Fruit fly (Drosophila melanogaster) whole organism, embryonic: ENCODE results near the gene fal.

Source experiments
- Abd-B ChIP-seq: fragments of 200-800 bp; sonication (Bioruptor generic); optimal IDR thresholded peaks from 2 replicates; lab custom pipeline; 2018; ENCODE audit warnings: missing biosample characterization, mild to moderate bottlenecking, missing genetic modification characterization, moderate library complexity
- BtbVII ChIP-seq: fragments of 200-800 bp; sonication (Bioruptor generic); optimal IDR thresholded peaks from 3 replicates; lab custom pipeline; 2017; ENCODE audit warnings: missing biosample characterization, mild to moderate bottlenecking, missing genetic modification characterization
- CG11093 ChIP-seq: fragments of 200-800 bp; sonication (Bioruptor generic); IDR thresholded peaks from 3 replicates; pipeline ENCODE4 v1.3.6; 2022; ENCODE audit warnings: missing biosample characterization, missing genetic modification characterization
- CG12219 ChIP-seq: fragments of 200-800 bp; sonication (Bioruptor generic); optimal IDR thresholded peaks from 3 replicates; lab custom pipeline; 2018; ENCODE audit warnings: missing biosample characterization, mild to moderate bottlenecking, missing genetic modification characterization
- CG13775 ChIP-seq: fragments of 200-800 bp; sonication (Bioruptor generic); optimal IDR thresholded peaks from 3 replicates; lab custom pipeline; 2017; ENCODE audit warnings: missing biosample characterization, mild to moderate bottlenecking, missing genetic modification characterization
- CG1603 ChIP-seq: fragments of 200-800 bp; sonication (Bioruptor generic); optimal IDR thresholded peaks from 2 replicates; lab custom pipeline; 2019; ENCODE audit warnings: missing biosample characterization, mild to moderate bottlenecking, missing genetic modification characterization, moderate library complexity
- CG17361 ChIP-seq: fragments of 200-800 bp; sonication (Bioruptor generic); IDR thresholded peaks from 3 replicates; pipeline ENCODE4 v1.3.6; 2022; ENCODE audit warnings: missing biosample characterization, missing genetic modification characterization
- CG2678 ChIP-seq: fragments of 200-800 bp; sonication (Bioruptor generic); optimal IDR thresholded peaks from 3 replicates; lab custom pipeline; 2019; ENCODE audit warnings: missing biosample characterization, mild to moderate bottlenecking, missing genetic modification characterization, moderate library complexity
- CG2712 ChIP-seq: fragments of 200-800 bp; optimal IDR thresholded peaks from 3 replicates; lab custom pipeline; 2019; ENCODE audit warnings: missing biosample characterization, mild to moderate bottlenecking, missing genetic modification characterization, moderate library complexity
- CG31224 ChIP-seq: fragments of 200-800 bp; sonication (Bioruptor generic); IDR thresholded peaks from 2 replicates; pipeline ENCODE4 v1.3.6; 2022; ENCODE audit warnings: missing biosample characterization, missing genetic modification characterization
- CG32772 ChIP-seq: fragments of 200-800 bp; sonication (Bioruptor generic); IDR thresholded peaks from 2 replicates; pipeline ENCODE4 v1.3.6; 2022; ENCODE audit warnings: missing biosample characterization, missing genetic modification characterization
- CG33213 ChIP-seq: fragments of 200-800 bp; sonication (Bioruptor generic); optimal IDR thresholded peaks from 3 replicates; lab custom pipeline; 2016; ENCODE audit warnings: missing biosample characterization, missing genetic modification characterization
- CG33557 ChIP-seq: fragments of 200-800 bp; sonication (Bioruptor generic); optimal IDR thresholded peaks from 2 replicates; lab custom pipeline; 2019; ENCODE audit warnings: missing biosample characterization, mild to moderate bottlenecking, missing genetic modification characterization, moderate library complexity
- CG3995 ChIP-seq: fragments of 200-800 bp; sonication (Bioruptor generic); optimal IDR thresholded peaks from 3 replicates; lab custom pipeline; 2016; ENCODE audit warnings: missing biosample characterization, missing genetic modification characterization
- CG4424 ChIP-seq: fragments of 200-800 bp; sonication (Bioruptor generic); optimal IDR thresholded peaks from 3 replicates; lab custom pipeline; 2016; ENCODE audit warnings: missing biosample characterization, missing genetic modification characterization
- CG5245 ChIP-seq: fragments of 200-800 bp; sonication (Bioruptor generic); optimal IDR thresholded peaks from 3 replicates; lab custom pipeline; 2016; ENCODE audit warnings: missing biosample characterization, missing genetic modification characterization
- CG6175 ChIP-seq: fragments of 200-800 bp; sonication (Bioruptor generic); IDR thresholded peaks from 3 replicates; pipeline ENCODE4 v1.3.6; 2022; ENCODE audit warnings: missing biosample characterization, missing genetic modification characterization
- CG6683 ChIP-seq: fragments of 200-800 bp; sonication (Bioruptor generic); optimal IDR thresholded peaks from 2 replicates; lab custom pipeline; 2017; ENCODE audit warnings: missing biosample characterization, mild to moderate bottlenecking, missing genetic modification characterization, missing genetic modification reagents
- CG7372 ChIP-seq: fragments of 200-800 bp; sonication (Bioruptor generic); IDR thresholded peaks from 2 replicates; pipeline ENCODE4 v1.3.6; 2022; ENCODE audit warnings: missing biosample characterization, missing genetic modification characterization
- CG8478 ChIP-seq: fragments of >200 bp; optimal IDR thresholded peaks from 2 replicates; lab custom pipeline; 2018
- CG9437 ChIP-seq: fragments of 200-800 bp; sonication (Bioruptor generic); optimal IDR thresholded peaks from 2 replicates; lab custom pipeline; 2018; ENCODE audit warnings: missing biosample characterization, mild to moderate bottlenecking, missing genetic modification characterization
- Chrac-16 ChIP-seq: fragments of 200-800 bp; sonication (Bioruptor generic); optimal IDR thresholded peaks from 3 replicates; lab custom pipeline; 2016; ENCODE audit warnings: missing biosample characterization, missing genetic modification characterization
- D19B ChIP-seq: fragments of 200-800 bp; sonication (Bioruptor generic); optimal IDR thresholded peaks from 2 replicates; lab custom pipeline; 2017; ENCODE audit warnings: missing biosample characterization, mild to moderate bottlenecking, missing genetic modification characterization
- Dek ChIP-seq: fragments of 200-800 bp; sonication (Bioruptor generic); optimal IDR thresholded peaks from 3 replicates; lab custom pipeline; 2019; ENCODE audit warnings: missing biosample characterization, mild to moderate bottlenecking, missing genetic modification characterization, moderate library complexity
- Dip2 ChIP-seq: fragments of 200-800 bp; sonication (Bioruptor generic); IDR thresholded peaks from 2 replicates; pipeline ENCODE4 v1.3.6; 2022; ENCODE audit warnings: missing biosample characterization, missing genetic modification characterization
- Doc3 ChIP-seq: fragments of 200-800 bp; sonication (Bioruptor generic); IDR thresholded peaks from 3 replicates; pipeline ENCODE4 v1.3.6; 2022; ENCODE audit warnings: missing biosample characterization, missing genetic modification characterization; ENCODE audit not compliant: partially characterized antibody
- E2f1 ChIP-seq: fragments of 200-800 bp; sonication (Bioruptor generic); IDR thresholded peaks from 2 replicates; pipeline ENCODE4 v1.3.6; 2022; ENCODE audit warnings: missing biosample characterization, missing genetic modification characterization
- Lpt ChIP-seq: fragments of >200 bp; optimal IDR thresholded peaks from 2 replicates; lab custom pipeline; 2018; ENCODE audit warnings: missing biosample characterization, missing genetic modification characterization
- Mad ChIP-seq: fragments of 200-800 bp; sonication (Bioruptor generic); optimal IDR thresholded peaks from 2 replicates; lab custom pipeline; 2016; ENCODE audit warnings: missing biosample characterization, missing genetic modification characterization
- Ravus ChIP-seq: fragments of 200-800 bp; sonication (Bioruptor generic); IDR thresholded peaks from 2 replicates; pipeline ENCODE4 v1.3.6; 2022; ENCODE audit warnings: missing biosample characterization, missing genetic modification characterization
- Rx ChIP-seq: fragments of 200-800 bp; sonication (Bioruptor generic); IDR thresholded peaks from 2 replicates; pipeline ENCODE4 v1.3.6; 2022; ENCODE audit warnings: missing biosample characterization, missing genetic modification characterization
- Trl ChIP-seq, 3 experiments: fragments of >200 bp in 2 of 3; fragments of 200-800 bp in 1 of 3; sonication (Bioruptor generic) in 1 of 3; optimal IDR thresholded peaks; 2 replicates in 1 of 3; 3 replicates in 2 of 3; lab custom pipeline; 2016 to 2017; ENCODE audit warnings: missing biosample characterization in 1 of 3, missing genetic modification characterization in 1 of 3
- ab ChIP-seq: fragments of 200-800 bp; sonication (Bioruptor generic); optimal IDR thresholded peaks from 2 replicates; lab custom pipeline; 2016; ENCODE audit warnings: missing biosample characterization, missing genetic modification characterization
- crc ChIP-seq: fragments of 200-800 bp; sonication (Bioruptor generic); optimal IDR thresholded peaks from 2 replicates; lab custom pipeline; 2016; ENCODE audit warnings: missing biosample characterization, missing genetic modification characterization
- dati ChIP-seq: fragments of 200-800 bp; sonication (Bioruptor generic); IDR thresholded peaks from 2 replicates; pipeline ENCODE4 v1.3.6; 2022; ENCODE audit warnings: missing biosample characterization, missing genetic modification characterization
- dmrt99B ChIP-seq: fragments of 200-800 bp; sonication (Bioruptor generic); optimal IDR thresholded peaks from 2 replicates; lab custom pipeline; 2018; ENCODE audit warnings: missing biosample characterization, mild to moderate bottlenecking, missing genetic modification characterization, moderate library complexity
- gsb ChIP-seq: fragments of 200-800 bp; sonication (Bioruptor generic); IDR thresholded peaks from 2 replicates; pipeline ENCODE4 v1.3.6; 2022; ENCODE audit warnings: missing biosample characterization, missing genetic modification characterization
- hth ChIP-seq: fragments of >200 bp; optimal IDR thresholded peaks from 2 replicates; lab custom pipeline; 2017; ENCODE audit warnings: inconsistent platforms
- jing ChIP-seq: fragments of 200-800 bp; sonication (Bioruptor generic); optimal IDR thresholded peaks from 2 replicates; lab custom pipeline; 2018; ENCODE audit warnings: missing biosample characterization, mild to moderate bottlenecking, missing genetic modification characterization
- kay ChIP-seq: fragments of 200-800 bp; sonication (Bioruptor generic); optimal IDR thresholded peaks from 2 replicates; lab custom pipeline; 2016; ENCODE audit warnings: missing biosample characterization, missing genetic modification characterization
- lab ChIP-seq: fragments of 200-800 bp; sonication (Bioruptor generic); optimal IDR thresholded peaks from 3 replicates; lab custom pipeline; 2017; ENCODE audit warnings: missing biosample characterization, missing genetic modification characterization, mild to moderate bottlenecking, moderate library complexity, missing genetic modification reagents
- lbe ChIP-seq: fragments of 200-800 bp; sonication (Bioruptor generic); optimal IDR thresholded peaks from 2 replicates; lab custom pipeline; 2016; ENCODE audit warnings: missing biosample characterization, mild to moderate bottlenecking, missing genetic modification characterization
- nau ChIP-seq: fragments of 200-800 bp; sonication (Bioruptor generic); optimal IDR thresholded peaks from 3 replicates; lab custom pipeline; 2017; ENCODE audit warnings: missing biosample characterization, mild to moderate bottlenecking, missing genetic modification characterization, missing genetic modification reagents
- oc ChIP-seq: fragments of 200-800 bp; sonication (Bioruptor generic); optimal IDR thresholded peaks from 2 replicates; lab custom pipeline; 2018; ENCODE audit warnings: missing biosample characterization, mild to moderate bottlenecking, missing genetic modification characterization, moderate library complexity
- p53 ChIP-seq: fragments of 200-800 bp; sonication (Bioruptor generic); optimal IDR thresholded peaks from 2 replicates; lab custom pipeline; 2016; ENCODE audit warnings: missing biosample characterization, missing genetic modification characterization
- pan ChIP-seq, 4 experiments: fragments of >200 bp in 3 of 4; fragments of 200-800 bp in 1 of 4; sonication (Bioruptor generic) in 1 of 4; optimal IDR thresholded peaks in 3 of 4; IDR thresholded peaks in 1 of 4; 2 replicates each; pipeline versions ENCODE4 v1.3.6 to Lab custom; 2017 to 2022; ENCODE audit warnings: missing biosample characterization in 2 of 4, missing genetic modification characterization in 2 of 4, mixed read lengths in 1 of 4
- pum ChIP-seq: fragments of 200-800 bp; sonication (Bioruptor generic); optimal IDR thresholded peaks from 2 replicates; lab custom pipeline; 2016; ENCODE audit warnings: missing biosample characterization, missing genetic modification characterization
- sens ChIP-seq: fragments of 200-800 bp; sonication (Bioruptor generic); peaks from one replicate; lab custom pipeline; 2016; ENCODE audit warnings: missing biosample characterization, missing genetic modification characterization
- sens-2 ChIP-seq: fragments of 200-800 bp; sonication (Bioruptor generic); IDR thresholded peaks from 2 replicates; pipeline ENCODE4 v1.3.6; 2022; ENCODE audit warnings: missing biosample characterization, missing genetic modification characterization
- sim ChIP-seq: fragments of 200-800 bp; sonication (Bioruptor generic); IDR thresholded peaks from 2 replicates; pipeline ENCODE4 v1.3.6; 2022; ENCODE audit warnings: missing biosample characterization, missing genetic modification characterization
- slou ChIP-seq: fragments of 200-800 bp; sonication (Bioruptor generic); optimal IDR thresholded peaks from 3 replicates; lab custom pipeline; 2016; ENCODE audit warnings: missing biosample characterization, missing genetic modification characterization
- tap ChIP-seq: fragments of 200-800 bp; optimal IDR thresholded peaks from 3 replicates; lab custom pipeline; 2019; ENCODE audit warnings: missing biosample characterization, mild to moderate bottlenecking, missing genetic modification characterization, moderate library complexity

The fal gene

DNA sequence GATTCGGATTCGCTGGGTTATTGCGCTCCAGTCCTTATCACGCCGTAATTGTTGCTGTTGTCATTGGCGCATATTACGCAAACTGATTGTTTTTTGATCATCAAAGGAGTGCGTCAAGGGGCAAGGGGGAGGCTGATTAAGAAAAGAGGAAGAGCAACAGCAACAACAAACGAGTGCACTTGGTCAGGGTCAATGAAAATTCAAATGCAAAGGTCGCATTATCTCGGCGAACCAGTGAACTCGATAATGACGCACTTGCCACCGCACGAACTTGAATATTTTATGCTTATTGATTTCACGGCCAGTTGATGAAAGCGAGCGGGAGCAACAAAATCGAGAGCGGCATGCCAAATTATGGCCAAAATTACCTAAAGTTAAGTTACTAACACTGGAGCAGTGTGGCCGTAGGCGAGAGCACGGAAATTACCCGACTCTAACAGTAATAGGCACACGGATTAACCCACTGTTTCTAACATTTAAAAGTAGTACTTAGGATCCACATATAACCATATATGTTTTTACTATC is 34.0 kb upstream of the fal start, which contains the start of gene nes (continued):
- TF ChIP-seq tap (tag; lab: Kevin White, UChicago) = no peak
- TF ChIP-seq CG12219 (GFP tag; lab: Kevin White, UChicago) = no peak
- no peak for TF ChIP-seq Dek (tag; lab: Kevin White, UChicago)
- no peak for TF ChIP-seq CG9437 (GFP tag; lab: Kevin White, UChicago)
- no peak for TF ChIP-seq pum (GFP tag; lab: Kevin White, UChicago)
- TF ChIP-seq pan (optimal IDR thresholded peaks at IDR 0.05; lab: Kevin White, UChicago) = no peak
- no peak for TF ChIP-seq pan (GFP tag; optimal IDR thresholded peaks at IDR 0.05 in 1 of 2, IDR thresholded peaks at IDR 0.05 in 1 of 2)
- TF ChIP-seq Rx = no peak
- no peak for TF ChIP-seq kay (GFP tag; lab: Kevin White, UChicago)
- TF ChIP-seq jing (GFP tag; lab: Kevin White, UChicago) = no peak
- TF ChIP-seq CG2678 (tag; lab: Kevin White, UChicago) = no peak
- TF ChIP-seq BtbVII (GFP tag; lab: Kevin White, UChicago) = no peak
- no peak for TF ChIP-seq Dip2 (GFP tag; lab: Robert Waterston, UW)
- peak; percentile 18 for TF ChIP-seq Abd-B (GFP tag; lab: Kevin White, UChicago)
- TF ChIP-seq CG8478 (lab: Kevin White, UChicago) = no peak
- no peak for TF ChIP-seq D19B (GFP tag; lab: Kevin White, UChicago)
- no peak for TF ChIP-seq Chrac-16 (GFP tag; lab: Kevin White, UChicago)
- 0 out of 3 replicates have a peak, but pooled peaks have one; percentile 44 for TF ChIP-seq Doc3 (GFP tag; lab: Robert Waterston, UW)
- TF ChIP-seq CG6175 = no peak
- TF ChIP-seq Lpt (GFP tag; lab: Kevin White, UChicago) = no peak
- TF ChIP-seq CG2712 (tag; lab: Kevin White, UChicago) = no peak
- no peak for TF ChIP-seq sim (GFP tag; lab: Robert Waterston, UW)
- no peak for TF ChIP-seq CG32772
- no peak for TF ChIP-seq CG13775 (GFP tag; lab: Kevin White, UChicago)
- no peak for TF ChIP-seq CG33213 (GFP tag; lab: Kevin White, UChicago)
- peak; percentile 49 for TF ChIP-seq CG1603 (tag; lab: Kevin White, UChicago)
- no peak for TF ChIP-seq sens-2 (GFP tag; lab: Robert Waterston, UW)
- no peak for TF ChIP-seq E2f1 (GFP tag; lab: Robert Waterston, UW)
- no peak for TF ChIP-seq lab (GFP tag; lab: Kevin White, UChicago)
- no peak for TF ChIP-seq CG7372 (GFP tag; lab: Robert Waterston, UW)
- no peak for TF ChIP-seq p53
- no peak for TF ChIP-seq oc
- no peak for TF ChIP-seq CG5245 (GFP tag; lab: Kevin White, UChicago)
- TF ChIP-seq CG4424 (GFP tag; lab: Kevin White, UChicago) = no peak
- no peak for TF ChIP-seq lbe (GFP tag; lab: Kevin White, UChicago)
- TF ChIP-seq CG31224 (GFP tag; lab: Robert Waterston, UW) = no peak
- no peak for TF ChIP-seq dmrt99B (tag; lab: Kevin White, UChicago)
- TF ChIP-seq CG3995 (GFP tag; lab: Kevin White, UChicago) = no peak
- no peak for TF ChIP-seq Ravus
- TF ChIP-seq CG6683 = no peak
- no peak for TF ChIP-seq hth
- TF ChIP-seq Trl (optimal IDR thresholded peaks at IDR 0.05; lab: Kevin White, UChicago) = no peak
- no peak for TF ChIP-seq Trl (GFP tag; optimal IDR thresholded peaks at IDR 0.05; lab: Kevin White, UChicago)
- TF ChIP-seq CG11093 (GFP tag; lab: Robert Waterston, UW) = no peak
- TF ChIP-seq sens (GFP tag; lab: Kevin White, UChicago) = peak; percentile 74
- TF ChIP-seq nau (GFP tag; lab: Kevin White, UChicago) = no peak
- TF ChIP-seq dati (GFP tag; lab: Robert Waterston, UW) = no peak
- TF ChIP-seq slou (GFP tag; lab: Kevin White, UChicago) = no peak
- TF ChIP-seq Mad (GFP tag; lab: Kevin White, UChicago) = no peak
- no peak for TF ChIP-seq CG17361
- TF ChIP-seq ab (GFP tag; lab: Kevin White, UChicago) = no peak
- no peak for TF ChIP-seq CG33557 (GFP tag; lab: Kevin White, UChicago)
- TF ChIP-seq crc (GFP tag; lab: Kevin White, UChicago) = no peak
- TF ChIP-seq gsb (GFP tag; lab: Robert Waterston, UW) = no peak
